Worm (Caenorhabditis elegans) whole organism, L1 larva: ENCODE measurements around the gene srt-31.

Experiments used
- C16A3.4 ChIP-seq: fragments of 150-350 bp; optimal IDR thresholded peaks from 2 replicates; lab custom pipeline; 2014; ENCODE audit warnings: missing biosample characterization, missing genetic modification characterization
- Y116A8C.19 ChIP-seq: sonication (generic microtip); optimal IDR thresholded peaks from 2 replicates; lab custom pipeline; 2016; ENCODE audit warnings: missing compliant biosample characterization, missing genetic modification characterization, borderline replicate concordance
- blmp-1 ChIP-seq: fragments of 150-350 bp; optimal IDR thresholded peaks from 2 replicates; lab custom pipeline; 2014; ENCODE audit warnings: missing biosample characterization, missing genetic modification characterization
- nhr-19 ChIP-seq: fragments of 200-800 bp; sonication (Bioruptor generic); conservative IDR thresholded peaks from 2 replicates; pipeline ENCODE4 v1.3.6; 2022; ENCODE audit warnings: missing genetic modification characterization, missing compliant biosample characterization
- nhr-76 ChIP-seq: sonication (generic microtip); optimal IDR thresholded peaks from 2 replicates; lab custom pipeline; 2017; ENCODE audit warnings: missing biosample characterization, missing genetic modification characterization
- pag-3 ChIP-seq: sonication (generic microtip); optimal IDR thresholded peaks from 2 replicates; lab custom pipeline; 2017; ENCODE audit warnings: missing genetic modification characterization, mild to moderate bottlenecking, missing compliant biosample characterization, antibody characterized with exemption, borderline replicate concordance; ENCODE audit not compliant: insufficient read depth
- snpc-4 ChIP-seq: fragments of 150-350 bp; optimal IDR thresholded peaks from 2 replicates; lab custom pipeline; 2014; ENCODE audit warnings: missing biosample characterization, missing genetic modification characterization
- snu-23 ChIP-seq: sonication (generic microtip); optimal IDR thresholded peaks from 2 replicates; lab custom pipeline; 2016; ENCODE audit warnings: missing genetic modification characterization, missing compliant biosample characterization

DNA sequence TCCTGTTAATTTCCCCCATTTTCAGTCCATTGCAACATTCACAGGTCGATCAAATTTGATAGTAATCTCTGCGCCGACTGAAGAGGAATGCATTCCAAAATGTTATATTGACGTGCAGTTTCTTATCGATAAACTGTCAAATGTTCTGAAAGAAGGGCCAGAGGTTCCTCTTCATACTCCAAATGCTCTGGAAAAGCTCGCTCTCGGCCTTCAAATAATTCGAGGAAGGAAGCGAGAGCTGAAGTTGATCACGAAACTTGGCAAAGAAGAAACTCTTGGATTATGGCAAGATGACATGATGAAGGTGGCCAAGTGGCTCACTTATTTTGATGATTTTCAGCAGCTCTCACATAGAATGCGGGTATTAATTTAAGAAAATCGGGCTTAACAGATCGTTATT lies 6.4 kb downstream of the srt-31 start:
- no peak for TF ChIP-seq Y116A8C.19
- TF ChIP-seq nhr-19 (GFP tag; lab: Robert Waterston, UW): no peak
- no peak for TF ChIP-seq snpc-4 (tag; lab: Kevin White, UChicago)
- TF ChIP-seq pag-3 (tag; lab: Kevin White, UChicago): no peak
- TF ChIP-seq C16A3.4 (tag; lab: Kevin White, UChicago): no peak
- TF ChIP-seq snu-23 (GFP tag; lab: Kevin White, UChicago): no peak
- no peak for TF ChIP-seq nhr-76 (tag; lab: Kevin White, UChicago)
- TF ChIP-seq blmp-1 (tag; lab: Kevin White, UChicago): no peak
